Fruit fly (Drosophila melanogaster): ENCODE results near the gene Sec71.

Sec71 gene

DNA sequence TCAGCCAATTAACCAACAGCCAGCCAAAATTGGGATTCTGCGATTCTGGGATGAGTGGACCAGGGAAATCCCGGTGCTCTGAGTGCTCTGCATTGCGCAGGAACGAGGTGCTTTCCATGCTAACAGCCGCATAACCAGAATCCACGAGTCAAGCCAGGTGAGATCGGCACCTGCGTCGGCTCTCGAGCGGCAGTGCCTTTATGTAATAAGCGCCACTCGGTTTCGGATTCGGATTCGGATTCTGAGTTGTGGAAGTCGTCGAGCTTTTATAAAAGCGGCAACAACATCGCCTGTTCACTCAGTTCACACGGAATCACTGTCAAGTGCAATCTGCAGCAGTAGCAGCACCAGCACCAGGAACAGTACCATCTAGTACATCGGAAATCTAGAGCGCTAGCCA, 27.6 kb downstream of the Sec71 start, which contains the start of gene b:
TSS of gene b (plus strand) at position 301 of the 400 bp plus-strand sequence.
- TF ChIP-seq Hr96 (GFP tag; optimal IDR thresholded peaks at IDR 0.05) (peak; percentile 29), Mnt (GFP tag; optimal IDR thresholded peaks at IDR 0.05) (no peak)

DNA sequence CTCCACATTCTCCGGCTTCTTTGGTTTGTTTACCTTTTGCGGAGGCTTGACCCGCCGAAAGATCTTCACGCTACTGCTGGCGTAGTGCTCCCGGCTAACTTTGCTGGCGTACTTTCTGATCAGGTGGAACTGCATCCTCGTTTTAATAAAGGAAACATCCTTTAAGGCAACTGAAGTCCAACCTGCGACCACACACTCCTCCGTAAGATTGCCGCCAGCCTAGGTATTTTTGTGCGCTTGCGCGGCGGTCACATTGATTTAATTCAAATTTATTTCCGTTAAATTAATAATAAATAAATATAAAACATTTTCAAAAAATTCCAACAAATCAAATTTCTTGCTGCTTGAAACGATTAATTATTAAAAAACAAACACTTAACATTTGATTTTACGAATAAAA, 34.2 kb downstream of the Sec71 start, which contains the start of gene PolG1:
TSS of gene PolG1 (minus strand) at position 216 of the 400 bp plus-strand sequence.
- TF ChIP-seq cnc (optimal IDR thresholded peaks at IDR 0.05) = no peak
- TF ChIP-seq pad (GFP tag; optimal IDR thresholded peaks at IDR 0.05) = no peak
- TF ChIP-seq kay (GFP tag; ENCODE audit: borderline replicate concordance) = no peak
- TF ChIP-seq CG33017 (tag; optimal IDR thresholded peaks at IDR 0.05) = no peak
- TF ChIP-seq CG7101 (tag; optimal IDR thresholded peaks at IDR 0.05) = no peak
- no peak for TF ChIP-seq CG5204 (GFP tag; optimal IDR thresholded peaks at IDR 0.05)
- no peak for TF ChIP-seq CG12768 (GFP tag; optimal IDR thresholded peaks at IDR 0.05)
- TF ChIP-seq CG1620 (GFP tag; optimal IDR thresholded peaks at IDR 0.05) = no peak
- no peak for TF ChIP-seq Clk (GFP tag; optimal IDR thresholded peaks at IDR 0.05)
- TF ChIP-seq tj (GFP tag; optimal IDR thresholded peaks at IDR 0.05) = no peak

DNA sequence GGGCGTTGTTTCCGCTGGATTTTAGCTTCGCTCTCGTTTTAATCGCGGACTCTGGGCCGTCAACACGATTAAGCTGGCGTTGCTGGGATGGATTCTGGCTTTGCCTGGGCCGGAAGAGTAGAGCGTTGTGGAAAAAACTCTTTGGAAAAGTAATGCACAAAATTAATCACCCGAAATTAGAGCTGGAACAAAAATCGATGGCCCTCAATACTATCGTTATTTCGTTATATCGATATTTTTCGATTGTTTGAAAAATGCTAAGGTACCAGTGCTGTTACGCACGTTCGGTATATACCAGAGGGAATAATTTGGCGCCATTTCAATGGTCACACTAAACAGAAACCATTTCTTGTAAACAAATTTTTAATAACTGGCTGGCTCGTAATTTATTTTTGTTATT, 36.2 kb downstream of the Sec71 start, which contains the start of the genes Arpc1 and Orc5:
TSS of gene Arpc1 (minus strand) at position 202 of the 400 bp plus-strand sequence.
TSS of gene Orc5 (plus strand) at position 298 of the 400 bp plus-strand sequence.
- TF ChIP-seq Crg-1 (GFP tag; optimal IDR thresholded peaks at IDR 0.05) (peak; percentile 6), CG7101 (tag; optimal IDR thresholded peaks at IDR 0.05) (peak; percentile 6), CG12768 (GFP tag; optimal IDR thresholded peaks at IDR 0.05) (no peak), CG33017 (tag; optimal IDR thresholded peaks at IDR 0.05) (no peak), pad (GFP tag; optimal IDR thresholded peaks at IDR 0.05) (no peak), CG1620 (GFP tag; optimal IDR thresholded peaks at IDR 0.05) (peak; percentile 30), bab1 (GFP tag; optimal IDR thresholded peaks at IDR 0.05) (peak; percentile 72), CG14711 (tag; optimal IDR thresholded peaks at IDR 0.05) (peak; percentile 14), CG11617 (GFP tag; optimal IDR thresholded peaks at IDR 0.05) (no peak), Mnt (GFP tag; optimal IDR thresholded peaks at IDR 0.05) (no peak), Hr96 (GFP tag; optimal IDR thresholded peaks at IDR 0.05) (no peak)

- TF ChIP-seq cic (GFP tag; optimal IDR thresholded peaks at IDR 0.05) = no peak
- no peak for TF ChIP-seq Clk (GFP tag; optimal IDR thresholded peaks at IDR 0.05)
- TF ChIP-seq Mnt (GFP tag; optimal IDR thresholded peaks at IDR 0.05) = peak; percentile 38
- TF ChIP-seq pad (GFP tag; optimal IDR thresholded peaks at IDR 0.05) = no peak
- no peak for TF ChIP-seq ovo (GFP tag; optimal IDR thresholded peaks at IDR 0.05)
- TF ChIP-seq CG5204 (GFP tag; optimal IDR thresholded peaks at IDR 0.05) = no peak
- TF ChIP-seq kay (GFP tag; ENCODE audit: borderline replicate concordance) = no peak
- TF ChIP-seq Crg-1 (GFP tag; optimal IDR thresholded peaks at IDR 0.05) = peak; percentile 33
- peak; percentile 11 for TF ChIP-seq CG33017 (tag; optimal IDR thresholded peaks at IDR 0.05)
- TF ChIP-seq CG12768 (GFP tag; optimal IDR thresholded peaks at IDR 0.05) = no peak
- no peak for TF ChIP-seq cnc (optimal IDR thresholded peaks at IDR 0.05)
- TF ChIP-seq bab1 (GFP tag; optimal IDR thresholded peaks at IDR 0.05) = no peak
- TF ChIP-seq CG11617 (GFP tag; optimal IDR thresholded peaks at IDR 0.05) = no peak
- no peak for TF ChIP-seq Hr96 (GFP tag; optimal IDR thresholded peaks at IDR 0.05)
- peak; percentile 53 for TF ChIP-seq CG7101 (tag; optimal IDR thresholded peaks at IDR 0.05)
- TF ChIP-seq CG7045 (GFP tag; optimal IDR thresholded peaks at IDR 0.05) = no peak
- no peak for TF ChIP-seq toe (GFP tag; optimal IDR thresholded peaks at IDR 0.05)
- TF ChIP-seq CG1620 (GFP tag; optimal IDR thresholded peaks at IDR 0.05) = peak; percentile 12
- TF ChIP-seq tj (GFP tag; optimal IDR thresholded peaks at IDR 0.05) = peak; percentile 0
- peak; percentile 19 for TF ChIP-seq CG14711 (tag; optimal IDR thresholded peaks at IDR 0.05)
Observed at dm6 chr2L:13833058-13833457, 39.7 kb downstream of the Sec71 start, which contains the start of the genes GatC, PolG2 and Polr2C. GatC (minus strand) TSS chr2L:13833105. PolG2 (minus strand) TSS chr2L:13833105. Polr2C (plus strand) TSS chr2L:13833337.

DNA sequence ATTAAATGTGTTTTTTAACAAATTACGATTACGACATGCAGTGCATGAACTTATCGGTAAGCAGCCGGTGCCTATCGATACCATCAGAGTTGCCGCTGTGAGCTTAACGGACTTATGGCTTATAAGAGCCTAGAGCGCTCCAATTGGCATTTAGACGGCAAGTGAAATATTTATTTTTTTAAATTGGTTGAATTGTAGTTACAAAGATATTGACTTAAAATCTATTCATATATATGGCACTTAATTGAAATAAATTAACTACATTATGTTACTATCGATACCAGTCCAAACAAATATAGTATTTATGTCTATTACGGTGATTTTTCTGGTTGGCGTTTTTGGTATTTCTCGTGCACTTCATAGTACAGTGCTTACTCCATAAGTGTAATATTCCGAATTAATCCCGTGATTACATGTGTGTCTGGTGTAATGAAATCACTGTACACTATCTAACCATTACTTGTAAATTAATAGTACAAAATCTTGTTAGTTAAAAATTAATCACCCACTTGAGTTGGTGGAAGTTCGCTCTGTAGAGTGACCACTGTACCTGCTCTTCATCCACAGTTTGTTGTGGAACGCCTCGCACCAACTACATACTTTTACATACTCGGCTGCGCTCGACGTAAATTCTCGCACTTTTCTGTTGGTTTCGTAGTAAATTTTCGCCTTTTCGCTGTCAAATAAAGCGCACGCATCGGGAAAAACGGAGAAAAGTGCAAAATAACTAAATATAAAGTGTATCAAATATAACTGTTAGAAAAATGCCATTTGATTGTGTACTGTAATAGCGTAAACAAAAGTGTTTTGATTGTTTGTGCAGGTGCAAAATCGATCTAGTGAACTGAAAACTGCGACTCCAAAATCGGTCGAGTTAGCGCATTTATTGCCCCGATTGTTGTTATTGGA, 41.9 kb downstream of the Sec71 start, which contains the start of the genes mRpS23 and CenG1A:
TSS of gene mRpS23 (minus strand) at position 71 of the 909 bp plus-strand sequence.
TSS of gene CenG1A (plus strand) at position 563 of the 909 bp plus-strand sequence.
- TF ChIP-seq cnc (optimal IDR thresholded peaks at IDR 0.05) (no peak), CG5204 (GFP tag; optimal IDR thresholded peaks at IDR 0.05) (peak; percentile 100), kay (GFP tag; ENCODE audit: borderline replicate concordance) (no peak), CG33017 (tag; optimal IDR thresholded peaks at IDR 0.05) (peak; percentile 100), CG1620 (GFP tag; optimal IDR thresholded peaks at IDR 0.05) (peak; percentile 99), Crg-1 (GFP tag; optimal IDR thresholded peaks at IDR 0.05) (peak; percentile 99), pad (GFP tag; optimal IDR thresholded peaks at IDR 0.05) (peak; percentile 93), CG7045 (GFP tag; optimal IDR thresholded peaks at IDR 0.05) (peak; percentile 99), Mnt (GFP tag; optimal IDR thresholded peaks at IDR 0.05) (peak; percentile 98), ovo (GFP tag; optimal IDR thresholded peaks at IDR 0.05) (peak; percentile 98), Hr96 (GFP tag; optimal IDR thresholded peaks at IDR 0.05) (peak; percentile 99), CG11617 (GFP tag; optimal IDR thresholded peaks at IDR 0.05) (peak; percentile 98), bab1 (GFP tag; optimal IDR thresholded peaks at IDR 0.05) (peak; percentile 100), tj (GFP tag; optimal IDR thresholded peaks at IDR 0.05) (peak; percentile 91), CG12768 (GFP tag; optimal IDR thresholded peaks at IDR 0.05) (peak; percentile 99), CG7101 (tag; optimal IDR thresholded peaks at IDR 0.05) (peak; percentile 100), CG14711 (tag; optimal IDR thresholded peaks at IDR 0.05) (peak; percentile 98), Clk (GFP tag; optimal IDR thresholded peaks at IDR 0.05) (peak; percentile 99), toe (GFP tag; optimal IDR thresholded peaks at IDR 0.05) (peak; percentile 99), cic (GFP tag; optimal IDR thresholded peaks at IDR 0.05) (peak; percentile 91)

All from whole organism, adult.